Worm (Caenorhabditis elegans): Measurements from ENCODE around the gene fbxa-142.

- no peak for TF ChIP-seq med-1 (GFP tag; optimal IDR thresholded peaks at IDR 0.05; ENCODE audit: insufficient read depth)
- no peak for TF ChIP-seq ref-1 (GFP tag; conservative IDR thresholded peaks at IDR 0.05)
- no peak for TF ChIP-seq tab-1 (GFP tag; IDR thresholded peaks at IDR 0.05)
- no peak for TF ChIP-seq klf-2 (GFP tag; conservative IDR thresholded peaks at IDR 0.05)
- no peak for TF ChIP-seq cog-1 (tag; optimal IDR thresholded peaks at IDR 0.05)
- no peak for TF ChIP-seq flt-1 (GFP tag; IDR thresholded peaks at IDR 0.05)
- no peak for TF ChIP-seq ztf-23 (GFP tag; IDR thresholded peaks at IDR 0.05)
Observed at ce11 chrV:16103594-16103993, 27.6 kb downstream of the fbxa-142 start, which contains the start of gene argk-1.

Measured in whole organism, midembryonic.